Worm (Caenorhabditis elegans): ENCODE data around the gene gpc-1.

The gpc-1 gene

DNA sequence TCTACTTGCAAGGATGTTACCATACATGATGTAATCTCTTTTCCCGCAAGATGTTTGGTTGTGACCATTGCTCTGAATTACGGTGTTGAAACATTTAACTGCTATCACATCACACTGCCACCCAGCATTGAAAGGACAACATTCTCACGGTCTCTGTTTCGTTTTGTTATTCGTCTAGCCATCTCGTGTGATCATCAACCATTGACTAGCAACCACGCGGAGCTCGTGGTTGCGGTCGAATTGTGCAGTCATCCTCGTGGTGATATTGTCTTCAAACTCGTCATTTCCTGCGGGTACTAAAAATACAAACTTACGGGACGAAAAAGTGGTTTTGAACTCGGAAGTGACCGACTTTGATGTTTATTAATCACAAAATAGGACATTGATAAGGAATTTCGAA lies 9.1 kb downstream of the gpc-1 start:
- TF ChIP-seq B0310.2 (tag; optimal IDR thresholded peaks at IDR 0.05) (no peak), hmg-4 (GFP tag; optimal IDR thresholded peaks at IDR 0.05) (no peak)

DNA sequence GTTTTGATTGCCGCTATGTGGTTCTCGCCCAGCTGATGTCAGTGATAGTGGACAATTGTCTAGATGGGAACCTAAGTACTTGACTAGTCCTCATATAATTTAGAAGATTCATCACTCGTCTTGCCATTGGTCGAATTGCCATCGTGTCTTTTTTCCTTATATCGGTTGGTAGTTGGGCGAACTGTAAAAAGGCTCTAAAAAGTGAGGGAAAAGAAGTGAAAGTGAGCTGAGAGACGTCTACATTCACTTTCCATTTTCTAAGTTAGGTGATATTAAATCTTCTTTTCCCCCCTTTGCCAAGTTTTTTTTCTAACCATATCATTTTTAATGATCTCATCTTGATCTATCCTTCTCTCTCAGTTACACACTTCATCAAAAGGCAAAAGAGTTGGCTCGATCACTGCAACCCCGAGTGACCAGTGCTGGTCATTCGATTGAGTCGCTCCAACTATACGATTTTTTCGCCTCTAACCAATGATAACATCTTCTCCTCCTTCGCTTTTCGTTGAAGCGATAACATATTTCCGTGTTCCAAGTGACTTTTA lies 9.9 kb downstream of the gpc-1 start:
- no peak for TF ChIP-seq ets-7 (tag; optimal IDR thresholded peaks at IDR 0.05)

DNA sequence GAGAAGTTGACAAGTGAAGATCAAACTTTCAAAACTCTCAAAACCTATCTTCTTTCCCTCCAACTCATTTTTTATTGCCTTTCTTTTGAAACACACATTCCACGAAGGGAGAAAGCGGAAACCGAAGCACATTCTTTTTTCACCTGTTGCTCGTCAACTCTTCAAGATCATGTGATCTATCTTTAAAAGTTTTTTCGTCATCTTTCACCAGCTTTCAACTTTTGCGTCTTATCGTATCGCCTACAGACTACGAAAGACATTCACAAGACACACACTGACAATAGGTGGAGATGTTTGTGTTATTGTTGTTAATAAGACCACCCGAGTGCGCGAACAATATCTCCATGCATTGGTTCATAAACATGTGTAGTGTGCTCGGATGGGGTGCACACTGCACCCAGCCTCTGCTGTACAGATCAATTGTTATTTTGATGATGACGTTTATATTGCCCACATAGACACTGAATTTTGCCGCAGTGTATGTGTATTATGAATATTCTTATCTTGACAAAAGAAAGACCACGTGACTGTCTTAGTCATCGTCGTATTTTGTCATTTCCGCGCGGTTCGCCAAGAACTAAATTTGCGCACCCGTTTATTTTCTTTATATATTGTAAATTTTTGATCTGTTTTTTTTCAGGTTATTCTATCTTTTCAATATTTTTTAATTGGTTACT lies 11.0 kb downstream of the gpc-1 start:
- TF ChIP-seq B0310.2 (tag; optimal IDR thresholded peaks at IDR 0.05) (no peak), F13C5.2 (tag; optimal IDR thresholded peaks at IDR 0.05) (no peak), hmg-4 (GFP tag; optimal IDR thresholded peaks at IDR 0.05) (no peak), tbx-11 (GFP tag; IDR thresholded peaks at IDR 0.05) (no peak), ceh-36 (tag; optimal IDR thresholded peaks at IDR 0.05) (no peak), flt-1 (GFP tag; IDR thresholded peaks at IDR 0.05) (no peak), scrt-1 (GFP tag; IDR thresholded peaks at IDR 0.05) (no peak), aly-1 (tag; optimal IDR thresholded peaks at IDR 0.05) (no peak)

DNA sequence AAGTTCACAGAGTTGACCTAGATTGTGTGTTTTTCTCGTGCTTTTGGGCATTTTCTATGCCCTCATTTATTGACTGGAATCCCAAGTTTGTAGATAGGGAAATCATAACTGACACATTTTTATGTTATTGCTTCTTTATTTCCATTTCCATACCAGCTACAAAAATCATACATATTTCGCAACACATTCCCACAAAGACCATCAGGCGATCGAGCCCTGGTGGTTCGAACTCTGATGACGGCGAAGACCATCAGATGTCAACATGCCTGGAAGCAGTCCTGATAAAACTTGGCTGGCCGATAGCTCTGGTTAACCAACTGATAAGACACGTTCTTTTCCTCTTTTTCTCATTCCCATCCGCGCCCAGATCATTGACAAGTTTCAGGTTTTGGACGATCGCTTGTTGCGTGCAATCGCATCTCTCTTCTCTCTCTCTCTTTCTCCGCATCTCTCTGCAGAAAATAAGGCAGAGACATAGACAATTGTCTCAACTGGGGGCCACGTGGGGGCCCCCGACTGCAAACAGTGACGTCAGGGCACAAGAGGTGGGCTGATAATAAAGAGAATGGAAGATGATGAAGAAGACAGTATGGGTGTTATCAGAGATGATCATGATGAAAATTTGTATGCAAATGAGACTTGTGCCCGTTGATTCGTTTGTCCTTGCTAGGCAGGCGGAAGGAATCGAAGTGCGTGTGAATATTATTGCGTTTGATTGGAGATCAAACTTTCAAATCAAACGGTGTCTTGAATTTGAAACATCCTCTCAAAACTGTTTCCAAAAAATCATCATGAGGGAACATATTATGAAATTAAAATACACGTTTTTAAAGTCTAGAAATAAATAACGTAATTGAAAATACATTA lies 12.5 kb downstream of the gpc-1 start:
- TF ChIP-seq tbx-11 (GFP tag; IDR thresholded peaks at IDR 0.05) (0 out of 2 replicates have a peak, but pooled peaks have one; percentile 36), scrt-1 (GFP tag; IDR thresholded peaks at IDR 0.05) (no peak)

DNA sequence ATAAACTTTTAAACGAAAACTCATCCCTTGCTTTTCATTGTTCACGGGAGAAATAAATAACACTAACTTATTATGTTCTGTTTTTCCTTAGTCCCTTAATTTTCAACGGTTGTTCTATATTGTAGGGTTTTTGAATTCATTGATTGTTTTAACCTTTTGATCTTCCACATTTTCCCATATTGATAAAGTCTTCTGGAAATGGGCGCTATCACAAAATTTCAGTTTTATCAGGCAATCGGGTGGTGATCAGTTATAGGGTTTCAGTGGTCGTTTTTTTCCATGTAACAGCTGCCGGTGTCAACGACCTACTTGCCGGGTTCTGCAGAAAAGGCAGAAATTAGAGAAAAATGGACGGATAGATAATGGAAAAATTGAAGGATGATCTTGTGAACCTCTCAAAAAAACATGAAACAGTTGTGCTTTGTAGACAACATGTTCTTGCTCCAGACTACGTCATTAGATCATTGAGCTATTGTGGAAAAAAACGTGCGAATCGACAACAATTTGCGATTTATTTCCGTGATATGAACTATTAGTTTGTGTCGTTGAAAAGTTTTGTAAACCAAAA lies 14.9 kb downstream of the gpc-1 start:
- TF ChIP-seq hmbx-1 (tag; optimal IDR thresholded peaks at IDR 0.05) (no peak), scrt-1 (GFP tag; IDR thresholded peaks at IDR 0.05) (no peak), ama-1 (optimal IDR thresholded peaks at IDR 0.05) (no peak), aly-1 (tag; optimal IDR thresholded peaks at IDR 0.05) (no peak), pes-1 (GFP tag; IDR thresholded peaks at IDR 0.05) (no peak), ets-7 (tag; optimal IDR thresholded peaks at IDR 0.05) (no peak), hmg-4 (GFP tag; optimal IDR thresholded peaks at IDR 0.05) (no peak), hnd-1 (tag; optimal IDR thresholded peaks at IDR 0.05) (no peak), flt-1 (GFP tag; IDR thresholded peaks at IDR 0.05) (no peak), ceh-13 (GFP tag; optimal IDR thresholded peaks at IDR 0.05) (no peak), F13C5.2 (tag; optimal IDR thresholded peaks at IDR 0.05) (no peak), tbx-37 (GFP tag; conservative IDR thresholded peaks at IDR 0.05) (no peak), ceh-36 (tag; optimal IDR thresholded peaks at IDR 0.05) (no peak), sea-1 (GFP tag; conservative IDR thresholded peaks at IDR 0.05) (no peak), tra-4 (tag; optimal IDR thresholded peaks at IDR 0.05) (no peak), tbx-11 (GFP tag; IDR thresholded peaks at IDR 0.05) (no peak), B0310.2 (tag; optimal IDR thresholded peaks at IDR 0.05) (no peak)

DNA sequence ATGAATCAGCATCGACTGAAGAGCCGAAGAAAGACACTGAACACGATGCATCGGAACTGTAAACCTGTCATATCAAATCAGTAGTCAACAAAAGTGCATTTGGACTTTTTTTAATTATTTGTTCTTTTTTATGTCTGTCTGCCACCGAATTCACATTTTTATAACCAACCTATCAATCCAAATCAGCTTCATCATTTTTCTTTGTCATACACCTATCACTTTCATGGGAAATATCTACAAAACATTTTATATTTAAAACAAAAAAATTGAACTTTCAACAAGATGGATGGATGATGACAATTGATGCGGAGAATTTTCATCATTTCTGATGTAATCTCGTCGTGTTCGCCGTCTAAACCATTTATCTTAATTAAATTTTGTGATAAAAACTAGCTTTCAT lies 15.4 kb downstream of the gpc-1 start:
- no peak for TF ChIP-seq ama-1 (optimal IDR thresholded peaks at IDR 0.05)
- no peak for TF ChIP-seq F13C5.2 (tag; optimal IDR thresholded peaks at IDR 0.05)
- TF ChIP-seq tbx-11 (GFP tag; IDR thresholded peaks at IDR 0.05): no peak
- TF ChIP-seq aly-1 (tag; optimal IDR thresholded peaks at IDR 0.05): no peak
- TF ChIP-seq sea-1 (GFP tag; conservative IDR thresholded peaks at IDR 0.05): no peak
- no peak for TF ChIP-seq scrt-1 (GFP tag; IDR thresholded peaks at IDR 0.05)
- no peak for TF ChIP-seq ets-7 (tag; optimal IDR thresholded peaks at IDR 0.05)
- TF ChIP-seq ceh-36 (tag; optimal IDR thresholded peaks at IDR 0.05): no peak
- TF ChIP-seq pes-1 (GFP tag; IDR thresholded peaks at IDR 0.05): no peak
- no peak for TF ChIP-seq hmg-4 (GFP tag; optimal IDR thresholded peaks at IDR 0.05)
- TF ChIP-seq hnd-1 (tag; optimal IDR thresholded peaks at IDR 0.05): no peak
- TF ChIP-seq flt-1 (GFP tag; IDR thresholded peaks at IDR 0.05): no peak
- no peak for TF ChIP-seq tbx-37 (GFP tag; conservative IDR thresholded peaks at IDR 0.05)
- no peak for TF ChIP-seq B0310.2 (tag; optimal IDR thresholded peaks at IDR 0.05)
- TF ChIP-seq hmbx-1 (tag; optimal IDR thresholded peaks at IDR 0.05): no peak

DNA sequence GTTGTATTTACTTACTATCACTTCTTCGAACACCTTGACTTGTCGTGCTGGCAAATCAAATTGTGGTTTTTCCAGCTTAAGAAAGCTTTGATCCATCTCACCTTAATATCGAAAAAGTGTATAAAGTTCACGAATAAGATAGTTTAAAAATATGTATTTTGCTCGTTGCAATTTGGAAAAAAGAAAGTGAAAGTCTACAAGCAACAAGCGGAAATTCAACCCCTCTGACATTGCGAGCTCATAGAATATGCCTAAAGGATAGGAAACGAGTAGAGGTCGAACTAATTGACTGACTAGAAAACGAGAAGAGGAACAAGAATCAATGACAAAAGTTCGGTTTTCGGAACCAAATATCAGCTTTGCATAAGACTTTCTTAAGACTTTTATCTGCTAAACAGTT lies 21.0 kb downstream of the gpc-1 start, which contains the start of gene T14G8.4:
T14G8.4 (minus strand) TSS at position 101 of the 400 bp plus-strand sequence.
- TF ChIP-seq tra-4 (tag; optimal IDR thresholded peaks at IDR 0.05) (no peak), B0310.2 (tag; optimal IDR thresholded peaks at IDR 0.05) (no peak), F13C5.2 (tag; optimal IDR thresholded peaks at IDR 0.05) (no peak), hmg-4 (GFP tag; optimal IDR thresholded peaks at IDR 0.05) (no peak), ceh-36 (tag; optimal IDR thresholded peaks at IDR 0.05) (no peak), tbx-11 (GFP tag; IDR thresholded peaks at IDR 0.05) (no peak), scrt-1 (GFP tag; IDR thresholded peaks at IDR 0.05) (no peak)

DNA sequence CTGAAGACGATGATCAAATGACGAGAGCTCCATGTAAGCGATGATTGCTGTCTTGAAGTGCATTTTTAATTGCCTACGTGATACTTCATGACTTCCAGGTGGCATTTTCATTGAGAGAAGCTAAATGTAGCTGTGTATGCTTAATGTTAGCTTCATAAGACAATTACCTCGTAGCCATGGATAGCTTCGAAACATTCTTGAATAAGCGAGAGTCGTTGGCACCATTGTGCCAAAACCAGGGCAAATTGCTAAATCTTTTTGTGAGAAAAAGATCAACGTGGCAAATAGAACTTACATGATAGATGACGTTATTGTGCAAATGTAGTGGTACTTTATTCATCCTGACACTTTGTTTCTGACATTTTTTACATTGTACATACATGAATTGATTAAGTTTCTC lies 21.5 kb downstream of the gpc-1 start:
- no peak for TF ChIP-seq tra-4 (tag; optimal IDR thresholded peaks at IDR 0.05)
- TF ChIP-seq aly-1 (tag; optimal IDR thresholded peaks at IDR 0.05): no peak
- no peak for TF ChIP-seq hmbx-1 (tag; optimal IDR thresholded peaks at IDR 0.05)
- TF ChIP-seq hnd-1 (tag; optimal IDR thresholded peaks at IDR 0.05): no peak
- TF ChIP-seq F13C5.2 (tag; optimal IDR thresholded peaks at IDR 0.05): no peak
- TF ChIP-seq ama-1 (optimal IDR thresholded peaks at IDR 0.05): no peak
- no peak for TF ChIP-seq tbx-11 (GFP tag; IDR thresholded peaks at IDR 0.05)
- TF ChIP-seq sea-1 (GFP tag; conservative IDR thresholded peaks at IDR 0.05): no peak
- no peak for TF ChIP-seq ets-7 (tag; optimal IDR thresholded peaks at IDR 0.05)
- TF ChIP-seq scrt-1 (GFP tag; IDR thresholded peaks at IDR 0.05): no peak
- no peak for TF ChIP-seq ceh-36 (tag; optimal IDR thresholded peaks at IDR 0.05)
- TF ChIP-seq B0310.2 (tag; optimal IDR thresholded peaks at IDR 0.05): no peak
- TF ChIP-seq pes-1 (GFP tag; IDR thresholded peaks at IDR 0.05): no peak
- TF ChIP-seq flt-1 (GFP tag; IDR thresholded peaks at IDR 0.05): no peak
- no peak for TF ChIP-seq ceh-13 (GFP tag; optimal IDR thresholded peaks at IDR 0.05)
- no peak for TF ChIP-seq hmg-4 (GFP tag; optimal IDR thresholded peaks at IDR 0.05)

Data from whole organism, early embryonic.